Worm (Caenorhabditis elegans) whole organism, L2 larva: Measurements from ENCODE around the gene C10B5.3.

Experiments
- C34F6.9 ChIP-seq: fragments of 150-350 bp; optimal IDR thresholded peaks from 2 replicates; lab custom pipeline; 2014; ENCODE audit warnings: missing biosample characterization, missing genetic modification characterization
- F13H6.1 ChIP-seq: sonication (generic microtip); optimal IDR thresholded peaks from 2 replicates; lab custom pipeline; 2016; ENCODE audit warnings: missing genetic modification characterization, missing compliant biosample characterization
- R02D3.7 ChIP-seq: fragments of 150-350 bp; optimal IDR thresholded peaks from 2 replicates; lab custom pipeline; 2014; ENCODE audit warnings: missing biosample characterization, missing genetic modification characterization
- Y55F3AM.14 ChIP-seq: fragments of 200-800 bp; sonication (Bioruptor generic); optimal IDR thresholded peaks from 2 replicates; lab custom pipeline; 2018; ENCODE audit warnings: mild to moderate bottlenecking, missing genetic modification characterization, missing compliant biosample characterization
- ZK546.5 ChIP-seq: sonication (generic microtip); optimal IDR thresholded peaks from 2 replicates; lab custom pipeline; 2017; ENCODE audit warnings: missing biosample characterization, missing genetic modification characterization
- alr-1 ChIP-seq: fragments of 150-350 bp; optimal IDR thresholded peaks from 2 replicates; lab custom pipeline; 2014; ENCODE audit warnings: missing biosample characterization, missing genetic modification characterization
- aly-2 ChIP-seq: fragments of 150-350 bp; optimal IDR thresholded peaks from 2 replicates; lab custom pipeline; 2014; ENCODE audit warnings: missing biosample characterization, missing genetic modification characterization
- ama-1 ChIP-seq: fragments of 150-350 bp; optimal IDR thresholded peaks from 2 replicates; lab custom pipeline; 2018; ENCODE audit warnings: inconsistent platforms
- blmp-1 ChIP-seq: sonication (generic microtip); optimal IDR thresholded peaks from 2 replicates; lab custom pipeline; 2017; ENCODE audit warnings: missing genetic modification characterization, mild to moderate bottlenecking, missing compliant biosample characterization, antibody characterized with exemption, moderate library complexity; ENCODE audit not compliant: insufficient read depth
- ceh-82 ChIP-seq: fragments of 150-350 bp; optimal IDR thresholded peaks from 2 replicates; lab custom pipeline; 2014; ENCODE audit warnings: missing biosample characterization, missing genetic modification characterization
- crh-2 ChIP-seq: sonication (generic microtip); optimal IDR thresholded peaks from 2 replicates; lab custom pipeline; 2017; ENCODE audit warnings: missing biosample characterization, missing genetic modification characterization
- dmd-4 ChIP-seq: sonication (generic microtip); optimal IDR thresholded peaks from 2 replicates; lab custom pipeline; 2017; ENCODE audit warnings: missing biosample characterization, missing genetic modification characterization
- egl-27 ChIP-seq: sonication (generic microtip); optimal IDR thresholded peaks from 3 replicates; lab custom pipeline; 2017; ENCODE audit warnings: missing biosample characterization, missing genetic modification reagents, missing genetic modification characterization
- fos-1 ChIP-seq: fragments of 150-350 bp; optimal IDR thresholded peaks from 2 replicates; lab custom pipeline; 2014; ENCODE audit warnings: missing biosample characterization, missing genetic modification characterization
- gmeb-1 ChIP-seq: fragments of 150-350 bp; optimal IDR thresholded peaks from 2 replicates; lab custom pipeline; 2014; ENCODE audit warnings: missing biosample characterization, missing genetic modification characterization
- lin-13 ChIP-seq: fragments of 150-350 bp; optimal IDR thresholded peaks from 2 replicates; lab custom pipeline; 2014; ENCODE audit warnings: missing biosample characterization, missing genetic modification reagents, missing genetic modification characterization
- lsy-2 ChIP-seq, 2 experiments: fragments of 150-350 bp in 1 of 2; sonication (generic microtip) in 1 of 2; optimal IDR thresholded peaks; 2 replicates each; lab custom pipeline; 2014 to 2017; ENCODE audit warnings: missing biosample characterization in 2 of 2, missing genetic modification characterization in 2 of 2
- mab-5 ChIP-seq: fragments of 150-350 bp; optimal IDR thresholded peaks from 2 replicates; lab custom pipeline; 2014; ENCODE audit warnings: missing biosample characterization, missing genetic modification characterization
- mbf-1 ChIP-seq: sonication (generic microtip); optimal IDR thresholded peaks from 2 replicates; lab custom pipeline; 2017; ENCODE audit warnings: missing biosample characterization, missing genetic modification characterization
- nhr-10 ChIP-seq: sonication (generic microtip); optimal IDR thresholded peaks from 2 replicates; lab custom pipeline; 2017; ENCODE audit warnings: missing biosample characterization, missing genetic modification characterization
- nhr-11 ChIP-seq: fragments of 150-350 bp; optimal IDR thresholded peaks from 2 replicates; lab custom pipeline; 2014; ENCODE audit warnings: missing biosample characterization, missing genetic modification characterization
- nhr-12 ChIP-seq: fragments of 150-350 bp; optimal IDR thresholded peaks from 2 replicates; lab custom pipeline; 2014; ENCODE audit warnings: missing biosample characterization, missing genetic modification characterization
- nhr-129 ChIP-seq: fragments of 150-350 bp; optimal IDR thresholded peaks from 2 replicates; lab custom pipeline; 2014; ENCODE audit warnings: missing biosample characterization, missing genetic modification characterization
- nhr-21 ChIP-seq: fragments of 150-350 bp; optimal IDR thresholded peaks from 2 replicates; lab custom pipeline; 2014; ENCODE audit warnings: missing biosample characterization, missing genetic modification characterization
- nhr-237 ChIP-seq: fragments of 150-350 bp; optimal IDR thresholded peaks from 2 replicates; lab custom pipeline; 2014; ENCODE audit warnings: missing biosample characterization, missing genetic modification characterization
- nhr-25 ChIP-seq: fragments of 150-350 bp; sonication (generic microtip); optimal IDR thresholded peaks from 3 replicates; lab custom pipeline; 2014; ENCODE audit warnings: missing biosample characterization, missing genetic modification characterization
- nhr-6 ChIP-seq: fragments of 150-350 bp; optimal IDR thresholded peaks from 2 replicates; lab custom pipeline; 2014; ENCODE audit warnings: missing biosample characterization, missing genetic modification characterization
- nhr-77 ChIP-seq: fragments of 150-350 bp; optimal IDR thresholded peaks from 2 replicates; lab custom pipeline; 2014; ENCODE audit warnings: missing biosample characterization, missing genetic modification characterization
- peb-1 ChIP-seq: fragments of 150-350 bp; optimal IDR thresholded peaks from 2 replicates; lab custom pipeline; 2014; ENCODE audit warnings: missing biosample characterization, missing genetic modification characterization
- sem-4 ChIP-seq: fragments of 150-350 bp; optimal IDR thresholded peaks from 2 replicates; lab custom pipeline; 2014; ENCODE audit warnings: missing biosample characterization, missing genetic modification reagents, missing genetic modification characterization
- skn-1 ChIP-seq: sonication (generic microtip); optimal IDR thresholded peaks from 2 replicates; lab custom pipeline; 2017; ENCODE audit warnings: missing biosample characterization, missing genetic modification characterization
- sma-3 ChIP-seq: sonication (generic microtip); optimal IDR thresholded peaks from 2 replicates; lab custom pipeline; 2016; ENCODE audit warnings: missing genetic modification reagents, missing genetic modification characterization, missing compliant biosample characterization
- sma-9 ChIP-seq, 2 experiments: fragments of 150-350 bp in 1 of 2; sonication (generic microtip) in 1 of 2; optimal IDR thresholded peaks; 2 replicates each; lab custom pipeline; 2014 to 2016; ENCODE audit warnings: missing genetic modification characterization in 2 of 2, mild to moderate bottlenecking in 1 of 2, missing biosample characterization in 1 of 2, missing compliant biosample characterization in 1 of 2, missing genetic modification reagents in 1 of 2, moderate library complexity in 1 of 2
- snpc-4 ChIP-seq: fragments of 150-350 bp; optimal IDR thresholded peaks from 2 replicates; lab custom pipeline; 2014; ENCODE audit warnings: missing biosample characterization, missing genetic modification characterization
- unc-39 ChIP-seq: fragments of 150-350 bp; optimal IDR thresholded peaks from 2 replicates; lab custom pipeline; 2014; ENCODE audit warnings: missing biosample characterization, missing genetic modification characterization
- unc-55 ChIP-seq: fragments of 150-350 bp; sonication (generic microtip); optimal IDR thresholded peaks from 3 replicates; lab custom pipeline; 2014; ENCODE audit warnings: missing biosample characterization, missing genetic modification reagents, missing genetic modification characterization
- unc-62 ChIP-seq: fragments of 150-350 bp; optimal IDR thresholded peaks from 2 replicates; lab custom pipeline; 2014; ENCODE audit warnings: missing biosample characterization, missing genetic modification reagents, missing genetic modification characterization
- ztf-1 ChIP-seq: fragments of 200-800 bp; sonication (Bioruptor generic); conservative IDR thresholded peaks from 2 replicates; pipeline ENCODE4 v1.3.6; 2022; ENCODE audit warnings: missing genetic modification characterization, missing compliant biosample characterization
- ztf-11 ChIP-seq: sonication (generic microtip); optimal IDR thresholded peaks from 2 replicates; lab custom pipeline; 2017; ENCODE audit warnings: missing biosample characterization, missing genetic modification characterization
- ztf-4 ChIP-seq: fragments of 150-350 bp; optimal IDR thresholded peaks from 2 replicates; lab custom pipeline; 2014; ENCODE audit warnings: missing biosample characterization, missing genetic modification characterization

Gene C10B5.3

DNA sequence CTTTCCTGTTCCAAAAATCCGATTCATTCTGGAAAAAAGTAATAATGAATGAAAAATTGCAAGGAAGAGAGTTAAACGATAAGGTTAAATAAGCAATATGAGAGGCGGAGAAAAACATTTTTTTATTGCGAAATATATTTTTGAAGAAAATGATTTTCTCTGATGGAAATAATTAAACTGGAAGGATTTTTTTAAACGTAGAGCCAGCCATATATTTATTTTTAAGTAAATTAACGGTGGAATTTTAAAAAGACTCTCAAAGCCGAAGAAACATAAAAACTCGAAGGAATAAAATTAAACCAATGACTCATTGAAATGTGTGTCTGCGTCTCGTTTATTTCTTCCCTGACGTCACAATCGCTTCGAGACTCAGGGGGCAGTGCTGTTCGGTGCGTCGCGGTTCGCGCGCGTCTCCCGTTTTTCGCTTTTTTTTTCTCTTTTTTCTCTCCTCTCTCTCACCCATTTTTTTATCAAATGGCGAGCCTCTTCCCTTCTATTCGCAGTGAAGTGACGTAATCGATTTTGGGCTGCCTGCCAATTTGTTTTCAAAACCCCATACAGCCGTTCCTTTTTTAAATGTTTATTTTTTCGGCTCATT, 18.2 kb upstream of the C10B5.3 start, which contains the start of gene vps-60 (continued):
- no peak for TF ChIP-seq mbf-1
- no peak for TF ChIP-seq peb-1 (tag; lab: Kevin White, UChicago)
- TF ChIP-seq ztf-1 (GFP tag; lab: Robert Waterston, UW), result no peak
- no peak for TF ChIP-seq aly-2 (tag; lab: Kevin White, UChicago)
- TF ChIP-seq ztf-4 (tag; lab: Kevin White, UChicago), result peak; percentile 90
- TF ChIP-seq unc-62 (GFP tag; lab: Kevin White, UChicago), result peak; percentile 51
- TF ChIP-seq nhr-237 (tag; lab: Kevin White, UChicago), result no peak
- peak; percentile 90 for TF ChIP-seq sem-4 (tag; lab: Kevin White, UChicago)
- TF ChIP-seq nhr-10 (tag; lab: Kevin White, UChicago), result peak; percentile 20
- no peak for TF ChIP-seq alr-1 (tag; lab: Kevin White, UChicago)
- peak; percentile 71 for TF ChIP-seq egl-27 (tag; lab: Kevin White, UChicago)
- TF ChIP-seq nhr-6 (tag; lab: Kevin White, UChicago), result peak; percentile 76
- peak; percentile 74 to 93 for TF ChIP-seq lsy-2 (tag; optimal IDR thresholded peaks at IDR 0.05; lab: Kevin White, UChicago)
- no peak for TF ChIP-seq ceh-82
- TF ChIP-seq, all 48 proteins: peak for 30

DNA sequence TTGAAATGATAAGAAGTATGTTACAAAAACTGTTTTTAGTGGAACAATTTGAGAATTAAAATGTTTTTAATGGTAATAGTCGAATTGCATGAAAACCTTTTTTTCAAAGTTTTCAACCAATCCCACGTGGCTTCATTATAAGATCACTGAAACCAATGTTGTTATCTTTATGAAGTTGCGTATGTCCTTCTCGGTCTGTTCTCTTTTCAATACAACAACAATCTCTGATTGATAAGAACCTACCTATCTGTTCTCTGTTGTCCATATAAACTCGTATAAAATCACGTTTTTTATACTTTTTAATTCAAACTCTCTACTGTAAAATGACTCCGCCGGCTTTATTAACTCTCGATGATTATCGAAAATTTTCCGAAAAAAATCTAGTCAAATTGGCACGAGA, 15.3 kb upstream of the C10B5.3 start, which contains the start of gene F41E6.5:
F41E6.5 (plus strand) TSS at position 209 of the 400 bp plus-strand sequence.
- peak; percentile 47 for TF ChIP-seq sma-9 (GFP tag; optimal IDR thresholded peaks at IDR 0.05; lab: Kevin White, UChicago)
- no peak for TF ChIP-seq sma-9 (tag; optimal IDR thresholded peaks at IDR 0.05; lab: Kevin White, UChicago)
- TF ChIP-seq crh-2 (tag; lab: Kevin White, UChicago), result peak; percentile 72
- peak; percentile 1 for TF ChIP-seq nhr-21
- no peak for TF ChIP-seq mbf-1
- TF ChIP-seq nhr-25, result no peak
- no peak for TF ChIP-seq ceh-82
- TF ChIP-seq ama-1, result no peak
- no peak for TF ChIP-seq blmp-1
- TF ChIP-seq fos-1 (tag; lab: Kevin White, UChicago), result peak; percentile 26
- TF ChIP-seq skn-1 (tag; lab: Kevin White, UChicago), result no peak
- no peak for TF ChIP-seq egl-27 (tag; lab: Kevin White, UChicago)
- no peak for TF ChIP-seq gmeb-1 (tag; lab: Kevin White, UChicago)
- TF ChIP-seq aly-2 (tag; lab: Kevin White, UChicago), result no peak

DNA sequence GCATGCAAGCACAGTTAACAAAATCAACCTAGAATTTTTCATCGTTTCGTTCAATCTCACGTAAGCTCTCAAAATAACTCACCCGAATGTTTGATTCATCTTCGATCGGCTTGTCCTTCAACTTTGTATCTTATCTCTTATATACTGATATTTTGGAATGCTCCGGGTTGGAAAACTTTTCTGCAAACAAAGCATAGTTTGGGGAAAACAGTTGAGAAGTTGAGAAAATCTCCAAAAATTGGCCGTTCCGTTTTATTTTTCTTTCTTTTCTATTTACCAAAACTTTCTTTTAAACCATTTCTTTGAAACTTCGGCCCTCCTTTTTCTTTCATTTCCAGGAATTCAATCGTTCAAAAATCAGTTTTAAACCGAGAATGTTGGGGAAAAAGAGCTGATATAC, 14.7 kb upstream of the C10B5.3 start, which contains the start of gene F41E6.15:
F41E6.15 (minus strand) TSS at position 101 of the 400 bp plus-strand sequence.
- TF ChIP-seq ztf-1 (GFP tag; lab: Robert Waterston, UW) (no peak), F13H6.1 (tag; lab: Kevin White, UChicago) (no peak), nhr-129 (tag; lab: Kevin White, UChicago) (no peak)
- TF ChIP-seq, all 48 proteins: peak for 0

DNA sequence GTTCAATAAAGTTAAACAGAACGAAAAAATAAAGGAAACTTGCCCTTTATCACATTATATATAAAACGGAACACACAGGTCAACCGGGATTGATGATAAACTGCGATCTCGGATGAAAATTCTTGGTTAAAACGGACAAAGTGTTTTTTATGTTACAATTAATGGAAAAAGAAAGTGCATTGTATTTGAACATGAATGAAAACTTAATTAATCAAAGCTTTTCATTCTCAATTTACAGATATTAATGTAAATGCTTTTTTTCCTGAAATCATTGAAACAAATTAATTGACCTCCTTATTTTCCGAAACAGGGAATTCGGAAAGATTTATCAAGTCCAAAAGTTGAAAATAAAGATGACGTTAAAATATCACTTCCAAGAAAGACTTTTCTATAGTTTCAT, 13.4 kb upstream of the C10B5.3 start, which contains the start of gene F41E6.8:
F41E6.8 (minus strand) TSS at position 101 of the 400 bp plus-strand sequence.
- TF ChIP-seq nhr-129 (tag; lab: Kevin White, UChicago) (no peak), unc-55 (GFP tag; lab: Kevin White, UChicago) (no peak), mab-5 (tag; lab: Kevin White, UChicago) (no peak), dmd-4 (tag; lab: Kevin White, UChicago) (no peak), nhr-237 (tag; lab: Kevin White, UChicago) (no peak), nhr-25 (no peak), lin-13 (GFP tag; lab: Kevin White, UChicago) (no peak), C34F6.9 (no peak), lsy-2 (tag; optimal IDR thresholded peaks at IDR 0.05; lab: Kevin White, UChicago) (no peak), sma-3 (GFP tag; lab: Kevin White, UChicago) (no peak), skn-1 (tag; lab: Kevin White, UChicago) (no peak), F13H6.1 (tag; lab: Kevin White, UChicago) (no peak), nhr-10 (tag; lab: Kevin White, UChicago) (no peak), R02D3.7 (tag; lab: Kevin White, UChicago) (no peak), aly-2 (tag; lab: Kevin White, UChicago) (no peak), nhr-11 (no peak), nhr-6 (tag; lab: Kevin White, UChicago) (no peak)

DNA sequence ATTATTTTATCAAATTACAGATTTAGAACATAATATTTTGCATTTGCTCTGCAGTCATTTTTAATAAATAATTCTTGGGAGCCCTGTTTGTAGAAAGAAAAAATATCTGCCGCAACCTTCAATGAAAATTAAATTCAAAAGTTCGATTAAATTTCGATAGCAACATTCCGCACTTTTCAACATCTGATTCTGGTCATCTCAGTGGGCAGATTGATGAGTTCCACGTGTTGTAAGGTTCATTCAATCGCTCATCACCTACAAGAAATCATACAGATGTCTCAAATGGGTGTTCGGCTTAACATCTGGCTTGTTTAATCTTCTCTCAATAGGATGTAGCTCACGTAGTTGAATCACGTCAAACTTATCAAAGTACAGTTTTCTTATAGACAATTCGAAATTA, 12.0 kb upstream of the C10B5.3 start:
- no peak for TF ChIP-seq nhr-12 (tag; lab: Kevin White, UChicago)
- TF ChIP-seq unc-39 (tag; lab: Kevin White, UChicago), result no peak
- no peak for TF ChIP-seq dmd-4 (tag; lab: Kevin White, UChicago)
- no peak for TF ChIP-seq Y55F3AM.14 (GFP tag; lab: Kevin White, UChicago)
- no peak for TF ChIP-seq unc-55 (GFP tag; lab: Kevin White, UChicago)
- TF ChIP-seq nhr-77, result no peak
- TF ChIP-seq ZK546.5, result no peak
- no peak for TF ChIP-seq C34F6.9
- TF ChIP-seq nhr-25, result no peak
- no peak for TF ChIP-seq snpc-4 (tag; lab: Kevin White, UChicago)
- no peak for TF ChIP-seq ztf-11 (tag; lab: Kevin White, UChicago)
- TF ChIP-seq mbf-1, result no peak
- no peak for TF ChIP-seq lin-13 (GFP tag; lab: Kevin White, UChicago)
- TF ChIP-seq nhr-6 (tag; lab: Kevin White, UChicago), result no peak
- TF ChIP-seq R02D3.7 (tag; lab: Kevin White, UChicago), result no peak
- TF ChIP-seq nhr-237 (tag; lab: Kevin White, UChicago), result no peak
- TF ChIP-seq blmp-1, result no peak
